Fruit fly (Drosophila melanogaster) whole organism, embryonic: ENCODE measurements around the gene CG10383.

Source experiments
- Ada2b ChIP-seq: fragments of 200-800 bp; sonication (Bioruptor generic); IDR thresholded peaks from 2 replicates; pipeline ENCODE4 v1.3.6; 2022; ENCODE audit warnings: missing biosample characterization, missing genetic modification characterization
- Adf1 ChIP-seq: fragments of 200-800 bp; sonication (Bioruptor generic); IDR thresholded peaks from 2 replicates; pipeline ENCODE4 v1.3.6; 2022; ENCODE audit warnings: missing biosample characterization, missing genetic modification characterization
- Aef1 ChIP-seq: fragments of 200-800 bp; sonication (Bioruptor generic); IDR thresholded peaks from 3 replicates; pipeline ENCODE4 v1.3.6; 2022; ENCODE audit warnings: missing biosample characterization, missing genetic modification characterization
- Antp ChIP-seq: fragments of 200-800 bp; sonication (Bioruptor generic); optimal IDR thresholded peaks from 3 replicates; lab custom pipeline; 2016; ENCODE audit warnings: missing biosample characterization, missing genetic modification characterization
- Atf6 ChIP-seq: fragments of 200-800 bp; sonication (Bioruptor generic); IDR thresholded peaks from 2 replicates; pipeline ENCODE4 v1.3.6; 2022; ENCODE audit warnings: missing biosample characterization, missing genetic modification characterization
- Awh ChIP-seq: fragments of 200-800 bp; sonication (Bioruptor generic); IDR thresholded peaks from 2 replicates; pipeline ENCODE4, ENCODE4 v1.3.6; 2022; ENCODE audit warnings: missing biosample characterization, missing genetic modification characterization
- Bgb ChIP-seq: fragments of 200-800 bp; sonication (Bioruptor generic); IDR thresholded peaks from 2 replicates; pipeline ENCODE4 v1.3.6; 2022; ENCODE audit warnings: missing biosample characterization, missing genetic modification characterization; ENCODE audit not compliant: partially characterized antibody
- C15 ChIP-seq: fragments of 200-800 bp; sonication (Bioruptor generic); IDR thresholded peaks from 3 replicates; pipeline ENCODE4 v1.3.6; 2022; ENCODE audit warnings: missing biosample characterization, missing genetic modification characterization
- CG10462 ChIP-seq: fragments of 200-800 bp; sonication (Bioruptor generic); optimal IDR thresholded peaks from 2 replicates; lab custom pipeline; 2016; ENCODE audit warnings: missing biosample characterization, missing genetic modification characterization
- CG11560 ChIP-seq: fragments of 200-800 bp; sonication (Bioruptor generic); IDR thresholded peaks from 3 replicates; pipeline ENCODE4 v1.3.6; 2022; ENCODE audit warnings: missing biosample characterization, missing genetic modification characterization
- CG12236 ChIP-seq: fragments of 200-800 bp; sonication (Bioruptor generic); optimal IDR thresholded peaks from 2 replicates; lab custom pipeline; 2016; ENCODE audit warnings: missing biosample characterization, missing genetic modification characterization
- CG12299 ChIP-seq: fragments of 200-800 bp; sonication (Bioruptor generic); optimal IDR thresholded peaks from 2 replicates; lab custom pipeline; 2018; ENCODE audit warnings: missing biosample characterization, mild to moderate bottlenecking, missing genetic modification characterization
- CG14441 ChIP-seq: fragments of 200-800 bp; sonication (Bioruptor generic); IDR thresholded peaks from 2 replicates; pipeline ENCODE4 v1.3.6; 2022; ENCODE audit warnings: missing biosample characterization, missing genetic modification characterization
- CG1603 ChIP-seq: fragments of 200-800 bp; sonication (Bioruptor generic); optimal IDR thresholded peaks from 2 replicates; lab custom pipeline; 2019; ENCODE audit warnings: missing biosample characterization, mild to moderate bottlenecking, missing genetic modification characterization, moderate library complexity
- CG16779 ChIP-seq: fragments of 200-800 bp; sonication (Bioruptor generic); IDR thresholded peaks from 2 replicates; pipeline ENCODE4 v1.3.6; 2022; ENCODE audit warnings: missing biosample characterization, missing genetic modification characterization
- CG16813 ChIP-seq: fragments of 200-800 bp; sonication (Bioruptor generic); IDR thresholded peaks from 3 replicates; pipeline ENCODE4 v1.3.6; 2022; ENCODE audit warnings: missing biosample characterization, missing genetic modification characterization; ENCODE audit not compliant: partially characterized antibody
- CG1792 ChIP-seq: fragments of 200-800 bp; sonication (Bioruptor generic); optimal IDR thresholded peaks from 2 replicates; lab custom pipeline; 2016; ENCODE audit warnings: missing biosample characterization, missing genetic modification characterization
- CG2678 ChIP-seq: fragments of 200-800 bp; sonication (Bioruptor generic); optimal IDR thresholded peaks from 3 replicates; lab custom pipeline; 2019; ENCODE audit warnings: missing biosample characterization, mild to moderate bottlenecking, missing genetic modification characterization, moderate library complexity
- CG3847 ChIP-seq: fragments of 200-800 bp; sonication (Bioruptor generic); IDR thresholded peaks from 2 replicates; pipeline ENCODE4 v1.3.6; 2022; ENCODE audit warnings: missing biosample characterization, missing genetic modification characterization
- CG42726 ChIP-seq: fragments of 200-800 bp; sonication (Bioruptor generic); IDR thresholded peaks from 2 replicates; pipeline ENCODE4 v1.3.6; 2022; ENCODE audit warnings: missing biosample characterization, missing genetic modification characterization; ENCODE audit not compliant: partially characterized antibody
- CG4328 ChIP-seq: fragments of 200-800 bp; sonication (Bioruptor generic); optimal IDR thresholded peaks from 3 replicates; lab custom pipeline; 2017; ENCODE audit warnings: missing biosample characterization, missing genetic modification reagents, missing genetic modification characterization
- CG6791 ChIP-seq: fragments of 200-800 bp; sonication (Bioruptor generic); IDR thresholded peaks from 3 replicates; pipeline ENCODE4 v1.3.6; 2022; ENCODE audit warnings: missing biosample characterization, missing genetic modification characterization; ENCODE audit not compliant: partially characterized antibody
- CG7372 ChIP-seq: fragments of 200-800 bp; sonication (Bioruptor generic); IDR thresholded peaks from 2 replicates; pipeline ENCODE4 v1.3.6; 2022; ENCODE audit warnings: missing biosample characterization, missing genetic modification characterization
- CG8388 ChIP-seq: fragments of 200-800 bp; sonication (Bioruptor generic); optimal IDR thresholded peaks from 2 replicates; lab custom pipeline; 2019; ENCODE audit warnings: missing biosample characterization, mild to moderate bottlenecking, missing genetic modification characterization, moderate library complexity
- CG8765 ChIP-seq: fragments of 200-800 bp; sonication (Bioruptor generic); IDR thresholded peaks from 2 replicates; pipeline ENCODE4 v1.3.6; 2022; ENCODE audit warnings: missing biosample characterization, missing genetic modification characterization
- CG9932 ChIP-seq: fragments of 200-800 bp; sonication (Bioruptor generic); IDR thresholded peaks from 2 replicates; pipeline ENCODE4 v1.3.6; 2022; ENCODE audit warnings: missing biosample characterization, missing genetic modification characterization
- HLH54F ChIP-seq: fragments of 200-800 bp; sonication (Bioruptor generic); optimal IDR thresholded peaks from 3 replicates; lab custom pipeline; 2016; ENCODE audit warnings: missing biosample characterization, missing genetic modification characterization
- Hr39 ChIP-seq: fragments of >200 bp; optimal IDR thresholded peaks from 2 replicates; lab custom pipeline; 2017
- Max ChIP-seq: fragments of 200-800 bp; sonication (Bioruptor generic); optimal IDR thresholded peaks from 2 replicates; lab custom pipeline; 2016; ENCODE audit warnings: missing biosample characterization, mild to moderate bottlenecking, missing genetic modification characterization
- Meics ChIP-seq: fragments of 200-800 bp; sonication (Bioruptor generic); optimal IDR thresholded peaks from 2 replicates; lab custom pipeline; 2017; ENCODE audit warnings: missing biosample characterization, mild to moderate bottlenecking, missing genetic modification characterization
- Nf-YA ChIP-seq: fragments of 200-800 bp; sonication (Bioruptor generic); IDR thresholded peaks from 2 replicates; pipeline ENCODE4 v1.3.6; 2022; ENCODE audit warnings: missing biosample characterization, missing genetic modification characterization
- Poxn ChIP-seq: fragments of 200-800 bp; sonication (Bioruptor generic); IDR thresholded peaks from 2 replicates; pipeline ENCODE4 v1.3.6; 2022; ENCODE audit warnings: missing biosample characterization, missing genetic modification characterization
- Ssrp ChIP-seq: fragments of 200-800 bp; sonication (Bioruptor generic); optimal IDR thresholded peaks from 2 replicates; lab custom pipeline; 2018; ENCODE audit warnings: missing biosample characterization, mild to moderate bottlenecking, missing genetic modification characterization, moderate library complexity
- Xrp1 ChIP-seq: fragments of 200-800 bp; sonication (Bioruptor generic); IDR thresholded peaks from 2 replicates; pipeline ENCODE4 v1.3.6; 2022; ENCODE audit warnings: missing biosample characterization, missing genetic modification characterization
- YL-1 ChIP-seq: fragments of 200-800 bp; sonication (Bioruptor generic); optimal IDR thresholded peaks from 3 replicates; lab custom pipeline; 2017; ENCODE audit warnings: missing biosample characterization, mild to moderate bottlenecking, missing genetic modification characterization
- aop ChIP-seq: fragments of 200-800 bp; sonication (Bioruptor generic); IDR thresholded peaks from 2 replicates; pipeline ENCODE4 v1.3.6; 2022; ENCODE audit warnings: missing biosample characterization, missing genetic modification characterization
- ato ChIP-seq: fragments of 200-800 bp; sonication (Bioruptor generic); IDR thresholded peaks from 2 replicates; pipeline ENCODE4 v1.3.6; 2022; ENCODE audit warnings: missing biosample characterization, missing genetic modification characterization; ENCODE audit not compliant: partially characterized antibody
- caup ChIP-seq: fragments of 200-800 bp; sonication (Bioruptor generic); optimal IDR thresholded peaks from 3 replicates; lab custom pipeline; 2017; ENCODE audit warnings: missing biosample characterization, mild to moderate bottlenecking, missing genetic modification characterization, moderate library complexity; ENCODE audit not compliant: severe bottlenecking
- chif ChIP-seq, 2 experiments: fragments of 200-800 bp; sonication (Bioruptor generic); optimal IDR thresholded peaks; 3 replicates each; lab custom pipeline; 2016; ENCODE audit warnings: missing biosample characterization in 2 of 2, missing genetic modification characterization in 2 of 2
- danr ChIP-seq: fragments of 200-800 bp; sonication (Bioruptor generic); IDR thresholded peaks from 2 replicates; pipeline ENCODE4 v1.3.6; 2022; ENCODE audit warnings: missing biosample characterization, missing genetic modification characterization
- gem ChIP-seq: fragments of 200-800 bp; sonication (Bioruptor generic); optimal IDR thresholded peaks from 2 replicates; lab custom pipeline; 2019; ENCODE audit warnings: missing biosample characterization, mild to moderate bottlenecking, missing genetic modification characterization, moderate library complexity
- kay ChIP-seq: fragments of 200-800 bp; sonication (Bioruptor generic); optimal IDR thresholded peaks from 2 replicates; lab custom pipeline; 2016; ENCODE audit warnings: missing biosample characterization, missing genetic modification characterization
- luna ChIP-seq: fragments of 200-800 bp; sonication (Bioruptor generic); optimal IDR thresholded peaks from 2 replicates; lab custom pipeline; 2016; ENCODE audit warnings: missing biosample characterization, missing genetic modification characterization
- phol ChIP-seq: fragments of 200-800 bp; sonication (Bioruptor generic); optimal IDR thresholded peaks from 3 replicates; lab custom pipeline; 2018; ENCODE audit warnings: missing biosample characterization, mild to moderate bottlenecking, missing genetic modification characterization, moderate library complexity
- pzg ChIP-seq: fragments of 200-800 bp; sonication (Bioruptor generic); optimal IDR thresholded peaks from 3 replicates; lab custom pipeline; 2018; ENCODE audit warnings: missing biosample characterization, mild to moderate bottlenecking, missing genetic modification characterization, moderate library complexity
- sens ChIP-seq: fragments of 200-800 bp; sonication (Bioruptor generic); peaks from one replicate; lab custom pipeline; 2016; ENCODE audit warnings: missing biosample characterization, missing genetic modification characterization
- tap ChIP-seq: fragments of 200-800 bp; optimal IDR thresholded peaks from 3 replicates; lab custom pipeline; 2019; ENCODE audit warnings: missing biosample characterization, mild to moderate bottlenecking, missing genetic modification characterization, moderate library complexity
- tin ChIP-seq: fragments of 200-800 bp; sonication (Bioruptor generic); optimal IDR thresholded peaks from 3 replicates; lab custom pipeline; 2016; ENCODE audit warnings: missing biosample characterization, missing genetic modification characterization
- tio ChIP-seq: fragments of 200-800 bp; sonication (Bioruptor generic); optimal IDR thresholded peaks from 2 replicates; lab custom pipeline; 2017; ENCODE audit warnings: missing biosample characterization, missing genetic modification characterization, inconsistent platforms

The CG10383 gene

dm6 chr2L:18708239-18708891, 13.0 kb upstream of the CG10383 start, which contains the start of the genes Faf2 and Grip71 (continued):
- TF ChIP-seq CG2678 (tag; lab: Kevin White, UChicago) (peak; percentile 89), Antp (peak; percentile 77), danr (GFP tag; lab: Robert Waterston, UW) (peak; percentile 89; the same call in 1 of the 2 replicates), sens (GFP tag; lab: Kevin White, UChicago) (peak; percentile 99), Nf-YA (GFP tag; lab: Robert Waterston, UW) (peak; percentile 84), chif (GFP tag; optimal IDR thresholded peaks at IDR 0.05; lab: Kevin White, UChicago) (peak; percentile 76 to 91), Adf1 (GFP tag; lab: Robert Waterston, UW) (peak; percentile 66), Atf6 (GFP tag; lab: Robert Waterston, UW) (peak; percentile 88), tap (peak; percentile 81), pzg (peak; percentile 83), Ssrp (tag; lab: Kevin White, UChicago) (peak; percentile 95), CG1603 (tag; lab: Kevin White, UChicago) (peak; percentile 88), CG4328 (GFP tag; lab: Kevin White, UChicago) (peak; percentile 66)

dm6 chr2L:18707844-18708238, 12.4 kb upstream of the CG10383 start:
- TF ChIP-seq CG14441 (GFP tag; lab: Robert Waterston, UW): peak; percentile 42; the same call in 1 of the 2 replicates
- no peak for TF ChIP-seq CG7372 (GFP tag; lab: Robert Waterston, UW)
- TF ChIP-seq Aef1 (GFP tag; lab: Robert Waterston, UW): peak; percentile 36; the same call in 1 of the 3 replicates
- TF ChIP-seq CG3847 (GFP tag; lab: Robert Waterston, UW): no peak
- peak; percentile 17 for TF ChIP-seq Meics (GFP tag; lab: Kevin White, UChicago)
- no peak for TF ChIP-seq CG10462
- TF ChIP-seq CG12299 (tag; lab: Kevin White, UChicago): no peak
- no peak for TF ChIP-seq CG11560 (tag; lab: Robert Waterston, UW)
- no peak for TF ChIP-seq CG16779 (GFP tag; lab: Robert Waterston, UW)
- TF ChIP-seq CG42726 (GFP tag; lab: Robert Waterston, UW): no peak
- no peak for TF ChIP-seq CG16813 (GFP tag; lab: Robert Waterston, UW)
- TF ChIP-seq CG6791 (GFP tag; lab: Robert Waterston, UW): no peak
- no peak for TF ChIP-seq YL-1 (GFP tag; lab: Kevin White, UChicago)
- no peak for TF ChIP-seq ato (GFP tag; lab: Robert Waterston, UW)
- peak; percentile 38 for TF ChIP-seq Max (GFP tag; lab: Kevin White, UChicago)
- TF ChIP-seq Hr39 (lab: Kevin White, UChicago): no peak
- peak; percentile 4 for TF ChIP-seq HLH54F (GFP tag; lab: Kevin White, UChicago)
- TF ChIP-seq CG4328 (GFP tag; lab: Kevin White, UChicago): no peak
- no peak for TF ChIP-seq CG8765
- TF ChIP-seq CG9932 (GFP tag; lab: Robert Waterston, UW): peak; percentile 53
- TF ChIP-seq tio (GFP tag; lab: Kevin White, UChicago): no peak
- peak; percentile 43 for TF ChIP-seq gem (tag; lab: Kevin White, UChicago)
- TF ChIP-seq Bgb (GFP tag; lab: Robert Waterston, UW): no peak
- TF ChIP-seq Xrp1: peak; percentile 31; the same call in 1 of the 2 replicates
- peak; percentile 34; the same call in 1 of the 2 replicates for TF ChIP-seq Ada2b
- no peak; the same call in 1 of the 2 replicates for TF ChIP-seq Atf6 (GFP tag; lab: Robert Waterston, UW)
- TF ChIP-seq Awh (GFP tag; lab: Robert Waterston, UW): no peak; the same call in 1 of the 2 replicates
- no peak for TF ChIP-seq phol (tag; lab: Kevin White, UChicago)
- TF ChIP-seq C15 (GFP tag; lab: Robert Waterston, UW): no peak
- TF ChIP-seq Poxn (GFP tag; lab: Robert Waterston, UW): no peak
- TF ChIP-seq CG1792 (GFP tag; lab: Kevin White, UChicago): no peak
- TF ChIP-seq tin: peak; percentile 38
- TF ChIP-seq caup: peak; percentile 24
- peak; percentile 44 for TF ChIP-seq CG8388 (GFP tag; lab: Kevin White, UChicago)
- no peak for TF ChIP-seq CG12236 (GFP tag; lab: Kevin White, UChicago)
- no peak for TF ChIP-seq danr (GFP tag; lab: Robert Waterston, UW)
- TF ChIP-seq aop (GFP tag; lab: Robert Waterston, UW): no peak
- peak; percentile 21 for TF ChIP-seq luna (GFP tag; lab: Kevin White, UChicago)
- TF ChIP-seq kay (GFP tag; lab: Kevin White, UChicago): no peak
